Fruit fly (Drosophila melanogaster) whole organism, wandering third instar larva: ENCODE measurements around the gene CG4053.

ENCODE experiments used
- Abd-B ChIP-seq: fragments of >200 bp; optimal IDR thresholded peaks from 2 replicates; lab custom pipeline; 2017; ENCODE audit warnings: missing biosample characterization, missing genetic modification characterization
- HLH106 ChIP-seq: fragments of 200-800 bp; optimal IDR thresholded peaks from 3 replicates; lab custom pipeline; 2019; ENCODE audit warnings: missing biosample characterization, mild to moderate bottlenecking, missing genetic modification characterization, moderate library complexity
- Hnf4 ChIP-seq: fragments of 200-800 bp; sonication (Bioruptor generic); optimal IDR thresholded peaks from 2 replicates; lab custom pipeline; 2016; ENCODE audit warnings: missing biosample characterization, mild to moderate bottlenecking, missing genetic modification characterization
- Hr83 ChIP-seq: fragments of 200-300 bp; sonication (Bioruptor generic); optimal IDR thresholded peaks from 2 replicates; lab custom pipeline; 2016; ENCODE audit warnings: missing biosample characterization, mild to moderate bottlenecking, missing genetic modification characterization, moderate library complexity; ENCODE audit not compliant: poor library complexity, severe bottlenecking
- Mio ChIP-seq: sonication (Bioruptor generic); optimal IDR thresholded peaks from 2 replicates; lab custom pipeline; 2016; ENCODE audit warnings: missing biosample characterization, missing genetic modification characterization
- N ChIP-seq: fragments of >200 bp; optimal IDR thresholded peaks from 2 replicates; lab custom pipeline; 2018; ENCODE audit warnings: missing biosample characterization, missing external identifiers, missing genetic modification characterization
- OdsH ChIP-seq: fragments of 200-800 bp; sonication (Bioruptor generic); optimal IDR thresholded peaks from 2 replicates; lab custom pipeline; 2016; ENCODE audit warnings: missing biosample characterization, mild to moderate bottlenecking, missing genetic modification characterization
- dl ChIP-seq, 2 experiments: fragments of 175-275, 200-275 bp in 1 of 2; fragments of 200-275 bp in 1 of 2; sonication (Bioruptor generic); optimal IDR thresholded peaks; lab custom pipeline; 2018; ENCODE audit warnings: mild to moderate bottlenecking in 2 of 2, missing biosample characterization in 2 of 2, missing genetic modification characterization in 2 of 2, moderate library complexity in 2 of 2; ENCODE audit not compliant: partially characterized antibody in 2 of 2, insufficient read depth in 1 of 2
- foxo ChIP-seq, 2 experiments: fragments of 200-800 bp; sonication (Bioruptor generic); optimal IDR thresholded peaks; 2 replicates in 1 of 2; 3 replicates in 1 of 2; lab custom pipeline; 2016 to 2017; ENCODE audit warnings: missing biosample characterization in 2 of 2, missing genetic modification characterization in 2 of 2
- h ChIP-seq: fragments of 200-800 bp; sonication (Bioruptor generic); optimal IDR thresholded peaks from 3 replicates; lab custom pipeline; 2016; ENCODE audit warnings: missing biosample characterization, mild to moderate bottlenecking, missing genetic modification characterization
- lola ChIP-seq: fragments of >200 bp; optimal IDR thresholded peaks from 2 replicates; lab custom pipeline; 2017; ENCODE audit warnings: missing biosample characterization, missing genetic modification characterization
- pan ChIP-seq: fragments of >200 bp; optimal IDR thresholded peaks from 2 replicates; lab custom pipeline; 2017
- woc ChIP-seq: sonication (Bioruptor generic); optimal IDR thresholded peaks from 2 replicates; lab custom pipeline; 2016; ENCODE audit warnings: missing biosample characterization, mild to moderate bottlenecking, missing genetic modification characterization

DNA sequence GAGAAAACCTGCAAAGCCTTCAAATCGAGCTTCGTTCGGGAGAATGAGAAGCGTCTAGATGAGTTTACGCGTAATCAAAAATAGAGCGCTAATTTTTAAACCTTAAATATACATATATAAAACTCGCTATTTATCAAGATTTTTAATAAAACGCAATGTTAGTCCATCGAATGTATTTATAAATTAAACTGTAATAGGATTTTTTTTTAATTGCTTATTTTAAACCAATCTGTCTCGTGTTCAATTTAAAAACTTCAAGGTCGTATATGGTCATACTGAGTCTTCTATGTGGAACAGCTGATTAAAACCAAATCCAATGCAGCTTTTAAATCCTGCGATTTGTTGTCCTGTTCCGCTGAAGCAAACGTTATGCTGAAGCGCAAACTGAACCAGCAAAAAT lies 18.3 kb upstream of the CG4053 start, which contains the start of gene Smug:
- TF ChIP-seq Abd-B (no peak), dl (GFP tag; optimal IDR thresholded peaks at IDR 0.05; lab: Kevin White, UChicago; ENCODE audit: insufficient read depth in 1 of 2, partially characterized antibody in 2 of 2) (no peak), Mio (GFP tag; lab: Kevin White, UChicago) (no peak), HLH106 (tag; lab: Kevin White, UChicago) (no peak), Hr83 (GFP tag; lab: Kevin White, UChicago) (no peak), N (GFP tag; lab: Kevin White, UChicago) (no peak), woc (no peak), pan (lab: Kevin White, UChicago) (no peak), h (GFP tag; lab: Kevin White, UChicago) (no peak), OdsH (no peak), lola (no peak), foxo (GFP tag; optimal IDR thresholded peaks at IDR 0.05; lab: Kevin White, UChicago) (no peak), Hnf4 (GFP tag; lab: Kevin White, UChicago) (no peak)
